Fruit fly (Drosophila melanogaster) whole organism, prepupa: ENCODE results near the gene D19B.

ENCODE experiments used
- Blimp-1 ChIP-seq: fragments of 200-800 bp; sonication (Bioruptor generic); optimal IDR thresholded peaks from 3 replicates; lab custom pipeline; 2017; ENCODE audit warnings: missing biosample characterization, missing genetic modification characterization, mild to moderate bottlenecking, moderate library complexity, missing genetic modification reagents
- CG6163 ChIP-seq: fragments of 200-800 bp; sonication (Bioruptor generic); IDR thresholded peaks from 3 replicates; pipeline ENCODE4 v1.3.6; 2022; ENCODE audit warnings: missing biosample characterization, missing genetic modification characterization
- CG6792 ChIP-seq: fragments of 200-800 bp; sonication (Bioruptor generic); optimal IDR thresholded peaks from 3 replicates; lab custom pipeline; 2016; ENCODE audit warnings: missing biosample characterization, missing genetic modification characterization
- CG6808 ChIP-seq: fragments of 200-800 bp; sonication (Bioruptor generic); optimal IDR thresholded peaks from 3 replicates; lab custom pipeline; 2017; ENCODE audit warnings: missing biosample characterization, missing genetic modification characterization, mild to moderate bottlenecking, moderate library complexity, missing genetic modification reagents
- CG8632 ChIP-seq: fragments of 200-800 bp; sonication (Bioruptor generic); optimal IDR thresholded peaks from 3 replicates; lab custom pipeline; 2016; ENCODE audit warnings: missing biosample characterization, missing genetic modification characterization
- Eip75B ChIP-seq: fragments of 200-800 bp; sonication (Bioruptor generic); optimal IDR thresholded peaks from 3 replicates; lab custom pipeline; 2016; ENCODE audit warnings: missing biosample characterization, missing genetic modification characterization
- Eip78C ChIP-seq: fragments of 200-800 bp; sonication (Bioruptor generic); peaks from one replicate; lab custom pipeline; 2016; ENCODE audit warnings: missing biosample characterization, missing genetic modification characterization
- Ets96B ChIP-seq: fragments of 200-800 bp; optimal IDR thresholded peaks from 2 replicates; lab custom pipeline; 2019; ENCODE audit warnings: missing biosample characterization, mild to moderate bottlenecking, missing genetic modification characterization, moderate library complexity
- Hr4 ChIP-seq: fragments of 200-800 bp; sonication (Bioruptor generic); optimal IDR thresholded peaks from 3 replicates; lab custom pipeline; 2016; ENCODE audit warnings: missing biosample characterization, missing genetic modification characterization
- Met ChIP-seq: fragments of 200-800 bp; sonication (Bioruptor generic); optimal IDR thresholded peaks from 3 replicates; lab custom pipeline; 2016; ENCODE audit warnings: missing biosample characterization, missing genetic modification characterization
- Sox14 ChIP-seq: fragments of 200-800 bp; sonication (Bioruptor generic); optimal IDR thresholded peaks from 3 replicates; lab custom pipeline; 2016; ENCODE audit warnings: missing biosample characterization, missing genetic modification characterization
- achi ChIP-seq: fragments of 200-800 bp; sonication (Bioruptor generic); optimal IDR thresholded peaks from 3 replicates; lab custom pipeline; 2016; ENCODE audit warnings: missing biosample characterization, missing genetic modification characterization
- cyc ChIP-seq: fragments of 200-800 bp; sonication (Bioruptor generic); optimal IDR thresholded peaks from 3 replicates; lab custom pipeline; 2016; ENCODE audit warnings: missing biosample characterization, missing genetic modification characterization
- spab ChIP-seq: fragments of 200-800 bp; sonication (Bioruptor generic); optimal IDR thresholded peaks from 2 replicates; lab custom pipeline; 2017; ENCODE audit warnings: missing biosample characterization, mild to moderate bottlenecking, missing genetic modification characterization, missing genetic modification reagents
- svp ChIP-seq: fragments of 200-800 bp; sonication (Bioruptor generic); peaks from one replicate; lab custom pipeline; 2016; ENCODE audit warnings: missing biosample characterization, missing genetic modification characterization

Gene D19B

dm6 chr3L:6136691-6137090, 48.0 kb downstream of the D19B start, which contains the start of gene Lcp65Af:
Gene Lcp65Af, minus strand, starts transcription at chr3L:6136791.
- TF ChIP-seq Sox14 (no peak), cyc (no peak), CG6808 (GFP tag; lab: Kevin White, UChicago) (no peak), Eip75B (GFP tag; lab: Kevin White, UChicago) (no peak), CG6163 (no peak), CG8632 (GFP tag; lab: Kevin White, UChicago) (no peak), Hr4 (no peak), CG6792 (GFP tag; lab: Kevin White, UChicago) (no peak), Ets96B (tag; lab: Kevin White, UChicago) (no peak), Eip78C (GFP tag; lab: Kevin White, UChicago) (no peak), achi (GFP tag; lab: Kevin White, UChicago) (no peak)
- TF ChIP-seq, all 60 proteins: peak for 0

dm6 chr3L:6135174-6135573, 49.5 kb downstream of the D19B start, which contains the start of gene Lcp65Ag1:
Gene Lcp65Ag1, minus strand, starts transcription at chr3L:6135274.
- TF ChIP-seq cyc (no peak), spab (no peak), Met (GFP tag; lab: Kevin White, UChicago) (no peak)

dm6 chr3L:6133546-6133945, 51.2 kb downstream of the D19B start, which contains the start of gene Lcp65Ag2:
Gene Lcp65Ag2, minus strand, starts transcription at chr3L:6133593.
- TF ChIP-seq svp (GFP tag; lab: Kevin White, UChicago) = no peak
- no peak for TF ChIP-seq Blimp-1 (GFP tag; lab: Kevin White, UChicago)
- TF ChIP-seq Sox14 = no peak
- TF ChIP-seq, all 60 proteins: peak for 0
